Worm (Caenorhabditis elegans): Measurements from ENCODE around the gene srh-76.

srh-76 gene

ce11 chrV:5848015-5848609, 14.5 kb downstream of the srh-76 start:
- TF ChIP-seq tlf-1 (GFP tag; optimal IDR thresholded peaks at IDR 0.05) (no peak), mel-28 (tag; optimal IDR thresholded peaks at IDR 0.05; ENCODE audit: borderline replicate concordance) (no peak), F23B12.7 (tag; optimal IDR thresholded peaks at IDR 0.05; ENCODE audit: insufficient read depth) (no peak), K12H6.12 (tag; optimal IDR thresholded peaks at IDR 0.05) (no peak), K11D2.4 (GFP tag; IDR thresholded peaks at IDR 0.05) (0 out of 2 replicates have a peak, but pooled peaks have one; percentile 34), fkh-3 (tag; optimal IDR thresholded peaks at IDR 0.05) (no peak), atf-7 (tag; optimal IDR thresholded peaks at IDR 0.05) (no peak), unc-130 (GFP tag; optimal IDR thresholded peaks at IDR 0.05) (no peak), ceh-40 (GFP tag; IDR thresholded peaks at IDR 0.05) (no peak), ztf-18 (tag; optimal IDR thresholded peaks at IDR 0.05) (no peak), cebp-1 (GFP tag; IDR thresholded peaks at IDR 0.05) (no peak), cebp-1 (tag; optimal IDR thresholded peaks at IDR 0.05) (peak; percentile 14), lin-40 (tag; optimal IDR thresholded peaks at IDR 0.05) (peak; percentile 35), hmg-20 (GFP tag; IDR thresholded peaks at IDR 0.05) (no peak), madf-3 (GFP tag; IDR thresholded peaks at IDR 0.05) (no peak)

- TF ChIP-seq ztf-22 (GFP tag; optimal IDR thresholded peaks at IDR 0.05) (no peak), ztf-28 (GFP tag; IDR thresholded peaks at IDR 0.05) (no peak), egl-44 (GFP tag; IDR thresholded peaks at IDR 0.05) (no peak), sdz-38 (tag; optimal IDR thresholded peaks at IDR 0.05) (no peak), F33H1.4 (GFP tag; IDR thresholded peaks at IDR 0.05) (no peak), dox-1 (GFP tag; IDR thresholded peaks at IDR 0.05) (no peak), ceh-27 (GFP tag; optimal IDR thresholded peaks at IDR 0.05) (no peak)
These were observed 17.0 kb downstream of the srh-76 start for ce11 chrV:5850671-5851070.

DNA sequence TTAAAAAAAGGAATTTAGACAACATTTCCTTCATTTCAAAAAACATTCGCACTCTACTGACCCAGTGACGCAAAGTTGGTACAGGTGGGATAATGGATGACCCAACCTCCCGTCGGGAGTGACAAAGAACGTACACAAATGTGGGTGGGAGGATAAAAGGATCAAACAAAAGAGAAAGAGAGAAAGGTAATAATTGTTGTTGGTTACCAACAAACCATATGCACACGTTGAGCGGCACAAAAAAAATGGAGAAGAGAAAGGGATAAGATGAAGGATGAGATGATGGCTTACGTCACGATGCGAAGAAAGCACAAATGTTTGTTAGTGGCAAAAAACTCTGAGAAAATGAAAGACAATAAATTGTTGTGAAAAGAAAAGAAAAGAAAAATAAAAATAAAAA, 18.0 kb downstream of the srh-76 start:
- TF ChIP-seq lin-40 (tag; optimal IDR thresholded peaks at IDR 0.05): no peak
- peak; percentile 7 for TF ChIP-seq K12H6.12 (tag; optimal IDR thresholded peaks at IDR 0.05)

DNA sequence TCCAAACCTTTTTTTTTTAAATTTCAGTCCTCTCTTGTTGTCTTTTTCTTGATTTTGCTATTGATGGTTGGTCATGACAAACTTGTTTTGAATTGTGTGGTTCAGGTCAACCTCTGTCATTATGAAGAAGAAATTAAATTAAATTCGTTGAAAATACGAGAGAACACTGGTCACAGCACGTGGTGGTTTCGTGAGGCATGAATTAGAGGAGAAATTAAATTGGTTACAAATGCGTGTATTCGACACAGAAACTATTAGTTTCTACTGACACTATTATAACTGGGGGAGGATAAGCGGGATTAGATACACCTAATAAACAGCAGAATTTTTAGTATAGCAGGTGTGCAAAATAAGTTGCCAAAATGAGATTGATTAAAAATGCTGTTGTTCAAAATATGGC, 18.5 kb downstream of the srh-76 start:
- TF ChIP-seq die-1 (tag; optimal IDR thresholded peaks at IDR 0.05): no peak
- TF ChIP-seq lin-35 (GFP tag; optimal IDR thresholded peaks at IDR 0.05): peak in 1 of 3 experiments; percentile 31

- TF ChIP-seq zfh-2 (GFP tag; conservative IDR thresholded peaks at IDR 0.05) (no peak), lin-54 (GFP tag; optimal IDR thresholded peaks at IDR 0.05) (no peak), lir-1 (GFP tag; conservative IDR thresholded peaks at IDR 0.05) (no peak), mxl-1 (tag; optimal IDR thresholded peaks at IDR 0.05) (no peak), rpc-1 (optimal IDR thresholded peaks at IDR 0.05) (no peak), rpc-1 (tag; optimal IDR thresholded peaks at IDR 0.05) (no peak), F23B12.7 (tag; optimal IDR thresholded peaks at IDR 0.05; ENCODE audit: insufficient read depth) (no peak), Y56A3A.18 (GFP tag; IDR thresholded peaks at IDR 0.05) (no peak), nhr-27 (tag; optimal IDR thresholded peaks at IDR 0.05) (no peak), ztf-28 (GFP tag; IDR thresholded peaks at IDR 0.05) (no peak), hrde-1 (tag; optimal IDR thresholded peaks at IDR 0.05; ENCODE audit: borderline replicate concordance) (no peak), aptf-2 (GFP tag; conservative IDR thresholded peaks at IDR 0.05) (no peak), lin-35 (GFP tag; optimal IDR thresholded peaks at IDR 0.05) (no peak), ztf-26 (tag; optimal IDR thresholded peaks at IDR 0.05) (no peak), K11D2.4 (GFP tag; IDR thresholded peaks at IDR 0.05) (no peak), madf-8 (GFP tag; conservative IDR thresholded peaks at IDR 0.05) (no peak), zim-3 (tag; optimal IDR thresholded peaks at IDR 0.05) (no peak), madf-10 (tag; optimal IDR thresholded peaks at IDR 0.05) (no peak)
These were observed 29.0 kb downstream of the srh-76 start, which contains the start of gene F26F12.8 for ce11 chrV:5862479-5863188. Gene F26F12.8, minus strand, starts transcription at chrV:5862529.
